ENCODE assay signal across 4 worm cellular contexts in the genomic region with DNA sequence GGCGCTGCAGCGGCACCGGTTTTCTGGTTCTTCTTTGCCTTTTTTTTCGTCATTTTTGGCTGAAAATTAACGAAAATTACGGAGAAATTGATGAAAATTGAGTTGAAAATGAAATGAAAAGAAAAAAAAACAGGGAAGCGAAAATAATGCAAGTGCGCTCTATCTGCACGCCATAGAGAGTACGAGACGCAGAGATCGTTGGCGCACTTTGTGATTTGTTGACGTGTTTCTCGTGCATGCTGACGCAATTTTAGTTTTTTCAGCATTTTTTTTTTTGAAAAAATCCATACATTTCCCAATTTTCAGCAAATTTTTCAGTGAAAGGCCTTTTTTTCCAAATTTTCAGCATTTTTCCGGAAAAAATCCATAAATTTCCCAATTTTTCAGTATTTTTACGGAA.
A peak's percentile ranks its signal among the peaks of the same experiment; 100 is the strongest.
TF ChIP-seq lines count a peak whose summit lies in the region.

A gene (minus strand): TSS at position 66 of the 400 bp plus-strand sequence.

TF ChIP-seq in whole organism, L2 larva, 48 proteins besides CTCF, POLR2A, EP300 and RAD21 (continued from another document):
- TF ChIP-seq elt-1 (tag; optimal IDR thresholded peaks at IDR 0.05; lab: Kevin White, UChicago) (peak; percentile 6), nhr-10 (tag; optimal IDR thresholded peaks at IDR 0.05; lab: Kevin White, UChicago) (peak; percentile 88), skn-1 (tag; optimal IDR thresholded peaks at IDR 0.05; lab: Kevin White, UChicago) (peak; percentile 30), zag-1 (tag; optimal IDR thresholded peaks at IDR 0.05; lab: Kevin White, UChicago) (peak; percentile 86), lin-39 (tag; optimal IDR thresholded peaks at IDR 0.05; lab: Kevin White, UChicago) (no peak), C34F6.9 (tag; optimal IDR thresholded peaks at IDR 0.05; lab: Kevin White, UChicago) (peak; percentile 99), egl-27 (tag; optimal IDR thresholded peaks at IDR 0.05; lab: Kevin White, UChicago) (peak; percentile 96), mdl-1 (tag; optimal IDR thresholded peaks at IDR 0.05; lab: Kevin White, UChicago) (peak in 1 of 2 experiments; percentile 74), R02D3.7 (tag; optimal IDR thresholded peaks at IDR 0.05; lab: Kevin White, UChicago) (peak; percentile 72), nhr-25 (tag; optimal IDR thresholded peaks at IDR 0.05; lab: Kevin White, UChicago) (peak; percentile 97), Y55F3AM.14 (GFP tag; optimal IDR thresholded peaks at IDR 0.05; lab: Kevin White, UChicago) (peak; percentile 72), ama-1 (optimal IDR thresholded peaks at IDR 0.05; lab: Kevin White, UChicago) (peak; percentile 28), lsy-2 (tag; optimal IDR thresholded peaks at IDR 0.05; lab: Kevin White, UChicago) (peak; percentile 96 to 97), mab-5 (tag; optimal IDR thresholded peaks at IDR 0.05; lab: Kevin White, UChicago) (peak; percentile 96), elt-3 (tag; optimal IDR thresholded peaks at IDR 0.05; lab: Kevin White, UChicago) (no peak), nhr-23 (tag; optimal IDR thresholded peaks at IDR 0.05; lab: Kevin White, UChicago) (no peak), blmp-1 (tag; optimal IDR thresholded peaks at IDR 0.05; lab: Kevin White, UChicago; ENCODE audit: insufficient read depth) (peak; percentile 72), peb-1 (tag; optimal IDR thresholded peaks at IDR 0.05; lab: Kevin White, UChicago) (no peak), ceh-16 (tag; optimal IDR thresholded peaks at IDR 0.05; lab: Kevin White, UChicago) (peak; percentile 55), sem-4 (tag; optimal IDR thresholded peaks at IDR 0.05; lab: Kevin White, UChicago) (peak; percentile 95), dmd-4 (tag; optimal IDR thresholded peaks at IDR 0.05; lab: Kevin White, UChicago) (peak; percentile 69), ceh-82 (tag; optimal IDR thresholded peaks at IDR 0.05; lab: Kevin White, UChicago) (peak; percentile 92), crh-2 (tag; optimal IDR thresholded peaks at IDR 0.05; lab: Kevin White, UChicago) (peak; percentile 98), alr-1 (tag; optimal IDR thresholded peaks at IDR 0.05; lab: Kevin White, UChicago) (no peak), snpc-4 (tag; optimal IDR thresholded peaks at IDR 0.05; lab: Kevin White, UChicago) (peak; percentile 87), unc-55 (GFP tag; optimal IDR thresholded peaks at IDR 0.05; lab: Kevin White, UChicago) (peak; percentile 99), nhr-12 (tag; optimal IDR thresholded peaks at IDR 0.05; lab: Kevin White, UChicago) (no peak)

TF ChIP-seq in whole organism, L4 larva, 104 proteins besides CTCF, POLR2A, EP300 and RAD21 (continued from another document and continues in another):
- peak; percentile 99 for TF ChIP-seq dve-1 (tag; optimal IDR thresholded peaks at IDR 0.05; lab: Kevin White, UChicago; ENCODE audit: insufficient read depth)
- no peak for TF ChIP-seq ces-1 (GFP tag; optimal IDR thresholded peaks at IDR 0.05; lab: Kevin White, UChicago)
- TF ChIP-seq F49E8.2 (tag; optimal IDR thresholded peaks at IDR 0.05; lab: Kevin White, UChicago; ENCODE audit: borderline replicate concordance) = peak; percentile 97
- peak; percentile 94 for TF ChIP-seq mdt-29 (GFP tag; IDR thresholded peaks at IDR 0.05; lab: Robert Waterston, UW)
- TF ChIP-seq ZK337.2 (GFP tag; IDR thresholded peaks at IDR 0.05; lab: Robert Waterston, UW) = 0 out of 2 replicates have a peak, but pooled peaks have one; percentile 53
- peak; percentile 65 for TF ChIP-seq unc-130 (GFP tag; optimal IDR thresholded peaks at IDR 0.05; lab: Kevin White, UChicago)
- peak; percentile 94 for TF ChIP-seq spr-1 (tag; optimal IDR thresholded peaks at IDR 0.05; lab: Kevin White, UChicago)
- TF ChIP-seq nhr-41 (GFP tag; IDR thresholded peaks at IDR 0.05; lab: Robert Waterston, UW) = 0 out of 2 replicates have a peak, but pooled peaks have one; percentile 52
- TF ChIP-seq duxl-1 (tag; optimal IDR thresholded peaks at IDR 0.05; lab: Kevin White, UChicago; ENCODE audit: poor library complexity) = peak; percentile 97
- TF ChIP-seq aly-2 (tag; optimal IDR thresholded peaks at IDR 0.05; lab: Kevin White, UChicago) = no peak
- TF ChIP-seq F10B5.3 (tag; optimal IDR thresholded peaks at IDR 0.05; lab: Kevin White, UChicago) = peak; percentile 92
- peak; percentile 100 for TF ChIP-seq lin-38 (GFP tag; IDR thresholded peaks at IDR 0.05; lab: Robert Waterston, UW)
- peak; percentile 34 for TF ChIP-seq snpc-4 (tag; optimal IDR thresholded peaks at IDR 0.05; lab: Kevin White, UChicago)
- TF ChIP-seq zip-2 (tag; optimal IDR thresholded peaks at IDR 0.05; lab: Kevin White, UChicago) = peak; percentile 82
- TF ChIP-seq daf-16 (GFP tag; optimal IDR thresholded peaks at IDR 0.05; lab: Kevin White, UChicago) = peak in 1 of 2 experiments; percentile 92
- peak; percentile 66 for TF ChIP-seq daf-16 (tag; optimal IDR thresholded peaks at IDR 0.05; lab: Kevin White, UChicago)
- TF ChIP-seq nhr-25 (tag; optimal IDR thresholded peaks at IDR 0.05; lab: Kevin White, UChicago; ENCODE audit: borderline replicate concordance, insufficient read depth) = peak; percentile 93
- peak; percentile 95 for TF ChIP-seq nhr-6 (tag; optimal IDR thresholded peaks at IDR 0.05; lab: Kevin White, UChicago)
- TF ChIP-seq ceh-32 (tag; optimal IDR thresholded peaks at IDR 0.05; lab: Kevin White, UChicago; ENCODE audit: poor library complexity) = peak; percentile 70
- TF ChIP-seq php-3 (GFP tag; IDR thresholded peaks at IDR 0.05; lab: Robert Waterston, UW) = peak; percentile 80
- no peak for TF ChIP-seq madf-5 (GFP tag; IDR thresholded peaks at IDR 0.05; lab: Robert Waterston, UW)
- TF ChIP-seq F44E2.7 (GFP tag; IDR thresholded peaks at IDR 0.05; lab: Robert Waterston, UW) = 0 out of 2 replicates have a peak, but pooled peaks have one; percentile 27
- peak; percentile 97 for TF ChIP-seq tra-1 (GFP tag; IDR thresholded peaks at IDR 0.05; lab: Robert Waterston, UW)
- peak; percentile 91 for TF ChIP-seq nhr-77 (tag; optimal IDR thresholded peaks at IDR 0.05; lab: Kevin White, UChicago)
- TF ChIP-seq nhr-10 (tag; optimal IDR thresholded peaks at IDR 0.05; lab: Kevin White, UChicago) = peak; percentile 68
- TF ChIP-seq egl-43 (GFP tag; IDR thresholded peaks at IDR 0.05; lab: Robert Waterston, UW) = peak; percentile 91
- TF ChIP-seq daf-19 (GFP tag; conservative IDR thresholded peaks at IDR 0.05; lab: Robert Waterston, UW) = peak; percentile 46; the same call in 1 of the 2 replicates
- peak; percentile 69 for TF ChIP-seq zfp-2 (tag; optimal IDR thresholded peaks at IDR 0.05; lab: Kevin White, UChicago)
- no peak for TF ChIP-seq ztf-11 (tag; optimal IDR thresholded peaks at IDR 0.05; lab: Kevin White, UChicago)
- TF ChIP-seq mxl-2 (GFP tag; conservative IDR thresholded peaks at IDR 0.05; lab: Robert Waterston, UW) = peak; percentile 81
- peak; percentile 96 for TF ChIP-seq dmd-6 (GFP tag; IDR thresholded peaks at IDR 0.05; lab: Robert Waterston, UW)

TF ChIP-seq in whole organism, late embryonic, 69 proteins besides CTCF, POLR2A, EP300 and RAD21 (continued from another document):
- TF ChIP-seq fkh-10 (GFP tag; optimal IDR thresholded peaks at IDR 0.05; lab: Kevin White, UChicago) (peak; percentile 5), nfya-1 (tag; optimal IDR thresholded peaks at IDR 0.05; lab: Kevin White, UChicago) (peak; percentile 91), fkh-6 (tag; optimal IDR thresholded peaks at IDR 0.05; lab: Kevin White, UChicago) (no peak), odd-2 (tag; optimal IDR thresholded peaks at IDR 0.05; lab: Kevin White, UChicago) (no peak), madf-2 (tag; optimal IDR thresholded peaks at IDR 0.05; lab: Kevin White, UChicago) (peak; percentile 14), dmd-4 (tag; optimal IDR thresholded peaks at IDR 0.05; lab: Kevin White, UChicago; ENCODE audit: borderline replicate concordance) (no peak), ama-1 (optimal IDR thresholded peaks at IDR 0.05; lab: Kevin White, UChicago) (no peak), ceh-48 (tag; optimal IDR thresholded peaks at IDR 0.05; lab: Kevin White, UChicago) (peak; percentile 29), unc-3 (GFP tag; conservative IDR thresholded peaks at IDR 0.05; lab: Robert Waterston, UW) (no peak), unc-3 (tag; optimal IDR thresholded peaks at IDR 0.05; lab: Kevin White, UChicago) (peak; percentile 34), hlh-30 (tag; optimal IDR thresholded peaks at IDR 0.05; lab: Kevin White, UChicago; ENCODE audit: insufficient read depth) (peak; percentile 56), sox-4 (tag; optimal IDR thresholded peaks at IDR 0.05; lab: Kevin White, UChicago) (no peak), tbx-2 (tag; optimal IDR thresholded peaks at IDR 0.05; lab: Kevin White, UChicago) (peak; percentile 71), hlh-15 (tag; optimal IDR thresholded peaks at IDR 0.05; lab: Kevin White, UChicago) (no peak), Y22D7AL.16 (tag; optimal IDR thresholded peaks at IDR 0.05; lab: Kevin White, UChicago) (no peak), dve-1 (tag; optimal IDR thresholded peaks at IDR 0.05; lab: Kevin White, UChicago) (peak; percentile 84), ceh-45 (GFP tag; IDR thresholded peaks at IDR 0.05; lab: Robert Waterston, UW) (no peak), unc-55 (GFP tag; optimal IDR thresholded peaks at IDR 0.05; lab: Kevin White, UChicago) (peak; percentile 73)

TF ChIP-seq in whole organism, mixed stage, embryonic, 35 proteins besides CTCF, POLR2A, EP300 and RAD21 (continued from another document):
- TF ChIP-seq snpc-4 (tag; optimal IDR thresholded peaks at IDR 0.05; lab: Kevin White, UChicago) (no peak), ceh-43 (GFP tag; optimal IDR thresholded peaks at IDR 0.05; lab: Kevin White, UChicago) (no peak), sem-2 (GFP tag; optimal IDR thresholded peaks at IDR 0.05; lab: Kevin White, UChicago) (no peak), nhr-2 (tag; optimal IDR thresholded peaks at IDR 0.05; lab: Kevin White, UChicago) (no peak), ceh-83 (GFP tag; optimal IDR thresholded peaks at IDR 0.05; lab: Kevin White, UChicago) (no peak), tbx-8 (GFP tag; optimal IDR thresholded peaks at IDR 0.05; lab: Kevin White, UChicago) (no peak), elt-1 (tag; optimal IDR thresholded peaks at IDR 0.05; lab: Kevin White, UChicago; ENCODE audit: borderline replicate concordance, insufficient read depth) (no peak)
